Fruit fly (Drosophila melanogaster) whole organism, pupa: Measurements from ENCODE around the gene CG33307.

Experiments
- CG10348 ChIP-seq: fragments of 200-800 bp; sonication (Bioruptor generic); IDR thresholded peaks from 2 replicates; pipeline ENCODE4 v1.3.6; 2022; ENCODE audit warnings: missing biosample characterization, missing genetic modification characterization
- CG12605 ChIP-seq: fragments of 200-800 bp; sonication (Bioruptor generic); IDR thresholded peaks from 2 replicates; pipeline ENCODE4 v1.3.6; 2022; ENCODE audit warnings: missing biosample characterization, missing genetic modification characterization
- CG13204 ChIP-seq: fragments of 200-800 bp; sonication (Bioruptor generic); optimal IDR thresholded peaks from 2 replicates; lab custom pipeline; 2018; ENCODE audit warnings: missing biosample characterization, mild to moderate bottlenecking, missing genetic modification characterization, moderate library complexity
- CG14655 ChIP-seq: fragments of 200-800 bp; sonication (Bioruptor generic); optimal IDR thresholded peaks from 3 replicates; lab custom pipeline; 2017; ENCODE audit warnings: mild to moderate bottlenecking, missing biosample characterization, missing genetic modification reagents, missing genetic modification characterization
- CG15710 ChIP-seq: fragments of 200-800 bp; sonication (Bioruptor generic); optimal IDR thresholded peaks from 2 replicates; lab custom pipeline; 2018; ENCODE audit warnings: missing biosample characterization, mild to moderate bottlenecking, missing genetic modification characterization, moderate library complexity
- CG17806 ChIP-seq: fragments of 200-800 bp; sonication (Bioruptor generic); optimal IDR thresholded peaks from 2 replicates; lab custom pipeline; 2018; ENCODE audit warnings: missing biosample characterization, mild to moderate bottlenecking, missing genetic modification characterization, moderate library complexity
- CG32121 ChIP-seq: fragments of 200-800 bp; sonication (Bioruptor generic); IDR thresholded peaks from 2 replicates; pipeline ENCODE4 v1.3.6; 2022; ENCODE audit warnings: missing biosample characterization, missing genetic modification characterization
- CG34367 ChIP-seq: fragments of 200-800 bp; sonication (Bioruptor generic); optimal IDR thresholded peaks from 2 replicates; lab custom pipeline; 2018; ENCODE audit warnings: missing biosample characterization, mild to moderate bottlenecking, missing genetic modification characterization
- CG4496 ChIP-seq: fragments of 200-800 bp; sonication (Bioruptor generic); IDR thresholded peaks from 3 replicates; pipeline ENCODE4 v1.3.6; 2022; ENCODE audit warnings: missing biosample characterization, missing genetic modification characterization
- CG8159 ChIP-seq: fragments of 200-800 bp; sonication (Bioruptor generic); optimal IDR thresholded peaks from 3 replicates; lab custom pipeline; 2018; ENCODE audit warnings: missing biosample characterization, mild to moderate bottlenecking, missing genetic modification characterization, moderate library complexity
- CG8301 ChIP-seq: fragments of 200-800 bp; sonication (Bioruptor generic); optimal IDR thresholded peaks from 2 replicates; lab custom pipeline; 2018; ENCODE audit warnings: missing biosample characterization, mild to moderate bottlenecking, missing genetic modification characterization
- CG9948 ChIP-seq: fragments of 200-800 bp; sonication (Bioruptor generic); optimal IDR thresholded peaks from 2 replicates; lab custom pipeline; 2018; ENCODE audit warnings: missing biosample characterization, mild to moderate bottlenecking, missing genetic modification characterization, moderate library complexity
- D1 ChIP-seq: fragments of 200-800 bp; sonication (Bioruptor generic); optimal IDR thresholded peaks from 2 replicates; lab custom pipeline; 2018; ENCODE audit warnings: missing biosample characterization, mild to moderate bottlenecking, missing genetic modification characterization, moderate library complexity
- EcR ChIP-seq: fragments of 200-800 bp; sonication (Bioruptor generic); optimal IDR thresholded peaks from 3 replicates; lab custom pipeline; 2019; ENCODE audit warnings: missing biosample characterization, missing genetic modification characterization, mild to moderate bottlenecking, moderate library complexity, missing genetic modification reagents
- Ets98B ChIP-seq: fragments of 200-800 bp; sonication (Bioruptor generic); IDR thresholded peaks from 2 replicates; pipeline ENCODE4 v1.3.6; 2022; ENCODE audit warnings: missing biosample characterization, missing genetic modification characterization
- Pif1A ChIP-seq: fragments of 200-800 bp; sonication (Bioruptor generic); optimal IDR thresholded peaks from 3 replicates; lab custom pipeline; 2016; ENCODE audit warnings: missing biosample characterization, missing genetic modification characterization
- Pif1B ChIP-seq: fragments of 200-800 bp; sonication (Bioruptor generic); optimal IDR thresholded peaks from 3 replicates; lab custom pipeline; 2016; ENCODE audit warnings: missing biosample characterization, missing genetic modification characterization
- Snoo ChIP-seq: fragments of 200-800 bp; sonication (Bioruptor generic); optimal IDR thresholded peaks from 3 replicates; lab custom pipeline; 2017; ENCODE audit warnings: missing biosample characterization, mild to moderate bottlenecking, missing genetic modification characterization, inconsistent platforms
- fd96Ca ChIP-seq: fragments of 200-800 bp; sonication (Bioruptor generic); IDR thresholded peaks from 3 replicates; pipeline ENCODE4 v1.3.6; 2022; ENCODE audit warnings: missing biosample characterization, missing genetic modification characterization
- gl ChIP-seq: fragments of 200-800 bp; sonication (Bioruptor generic); optimal IDR thresholded peaks from 2 replicates; lab custom pipeline; 2018; ENCODE audit warnings: missing biosample characterization, mild to moderate bottlenecking, missing genetic modification characterization
- rn ChIP-seq: fragments of 200-800 bp; sonication (Bioruptor generic); IDR thresholded peaks from 2 replicates; pipeline ENCODE4 v1.3.6; 2022; ENCODE audit warnings: missing biosample characterization, missing genetic modification characterization

CG33307 gene

DNA sequence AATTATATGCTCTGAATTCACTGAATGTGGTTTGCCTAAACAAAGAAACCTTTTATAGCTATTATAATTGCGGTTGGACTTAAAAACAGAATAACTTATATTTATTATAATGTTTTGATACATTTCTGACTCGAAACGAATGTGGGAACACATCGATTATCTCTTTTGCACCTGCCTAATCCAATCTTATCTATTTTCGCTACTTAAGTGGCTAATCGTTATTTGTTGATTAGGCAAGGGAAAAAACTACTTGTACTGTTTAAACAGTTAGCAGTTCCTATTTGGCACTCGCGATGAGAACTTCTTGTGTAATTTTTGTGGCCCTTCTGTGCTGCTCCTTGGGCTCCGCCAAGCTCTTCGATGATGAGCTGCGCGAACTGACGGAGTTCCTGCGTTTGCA lies 7.8 kb upstream of the CG33307 start, which contains the start of gene CG7968:
CG7968 (plus strand) TSS at position 276 of the 400 bp plus-strand sequence.
- TF ChIP-seq CG9948 (tag; lab: Kevin White, UChicago) (no peak), fd96Ca (GFP tag; lab: Robert Waterston, UW) (no peak), CG17806 (tag; lab: Kevin White, UChicago) (no peak), CG14655 (GFP tag; lab: Kevin White, UChicago) (no peak), CG15710 (no peak), CG34367 (tag; lab: Kevin White, UChicago) (no peak), gl (tag; lab: Kevin White, UChicago) (no peak), CG32121 (GFP tag; lab: Robert Waterston, UW) (no peak), CG4496 (GFP tag; lab: Robert Waterston, UW) (no peak), Ets98B (GFP tag; lab: Robert Waterston, UW) (no peak), Pif1A (GFP tag; lab: Kevin White, UChicago) (no peak), CG12605 (GFP tag; lab: Robert Waterston, UW) (no peak), Snoo (tag; lab: Kevin White, UChicago) (no peak), CG13204 (GFP tag; lab: Kevin White, UChicago) (no peak), CG8301 (tag; lab: Kevin White, UChicago) (no peak), EcR (GFP tag; lab: Kevin White, UChicago) (no peak), rn (GFP tag; lab: Robert Waterston, UW) (no peak), D1 (tag; lab: Kevin White, UChicago) (no peak), Pif1B (GFP tag; lab: Kevin White, UChicago) (no peak), CG10348 (GFP tag; lab: Robert Waterston, UW) (no peak)

DNA sequence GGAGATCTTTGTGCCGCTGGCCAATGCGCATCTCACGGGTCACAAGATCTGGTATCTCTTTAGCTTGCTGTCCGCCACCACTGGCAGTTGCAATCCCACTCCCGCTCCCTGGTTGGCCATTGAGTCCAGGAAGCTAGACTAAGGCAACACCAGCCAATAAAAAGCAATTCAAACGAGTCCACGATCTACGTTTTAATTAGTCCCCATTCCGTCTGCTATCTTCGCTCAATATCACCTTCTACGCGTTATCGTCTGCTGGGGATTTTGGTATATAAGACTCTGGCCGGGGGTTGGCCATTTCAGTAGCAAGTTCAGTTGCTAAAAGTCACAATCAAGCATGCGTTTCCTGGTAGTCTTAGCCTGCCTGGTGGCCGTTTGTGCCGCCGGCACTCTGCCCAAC lies 6.3 kb upstream of the CG33307 start, which contains the start of gene CG7953:
CG7953 (plus strand) TSS at position 301 of the 400 bp plus-strand sequence.
- TF ChIP-seq CG12605 (GFP tag; lab: Robert Waterston, UW) (no peak), CG13204 (GFP tag; lab: Kevin White, UChicago) (no peak), CG8301 (tag; lab: Kevin White, UChicago) (no peak), D1 (tag; lab: Kevin White, UChicago) (no peak), CG32121 (GFP tag; lab: Robert Waterston, UW) (no peak), rn (GFP tag; lab: Robert Waterston, UW) (no peak), gl (tag; lab: Kevin White, UChicago) (no peak), CG15710 (no peak), Pif1A (GFP tag; lab: Kevin White, UChicago) (no peak), EcR (GFP tag; lab: Kevin White, UChicago) (no peak), Ets98B (GFP tag; lab: Robert Waterston, UW) (no peak), Snoo (tag; lab: Kevin White, UChicago) (no peak)

DNA sequence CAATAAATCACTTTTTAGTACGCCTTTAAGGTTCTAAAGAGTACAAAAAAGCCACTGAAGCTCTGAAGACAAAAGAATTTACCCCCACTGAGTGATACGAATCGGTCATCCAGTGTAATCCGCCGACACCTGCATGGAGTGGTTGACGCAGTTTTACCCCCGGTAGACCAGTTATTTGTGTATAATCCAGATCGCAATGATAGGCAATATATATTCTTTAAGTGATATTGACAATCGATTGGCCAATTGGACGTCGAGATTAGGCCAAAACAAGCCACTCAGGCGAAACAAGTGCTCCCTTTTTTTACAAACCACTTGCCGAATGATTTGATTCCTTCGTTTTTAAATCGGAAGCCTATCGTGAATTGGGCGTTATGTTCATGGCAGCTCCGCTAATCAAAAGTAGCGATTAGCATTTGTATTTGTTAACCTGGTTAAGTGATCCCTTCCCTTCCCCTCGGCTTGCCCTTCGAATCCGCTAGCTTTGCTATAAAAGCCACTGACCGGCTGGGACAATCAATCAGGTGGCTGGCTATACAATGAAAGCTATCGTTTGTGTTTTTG lies 5.0 kb upstream of the CG33307 start, which contains the start of gene CG7916:
CG7916 (plus strand) TSS at position 514 of the 564 bp plus-strand sequence.
- TF ChIP-seq gl (tag; lab: Kevin White, UChicago): no peak
- TF ChIP-seq CG4496 (GFP tag; lab: Robert Waterston, UW): no peak
- no peak for TF ChIP-seq Ets98B (GFP tag; lab: Robert Waterston, UW)
- TF ChIP-seq CG32121 (GFP tag; lab: Robert Waterston, UW): no peak
- no peak for TF ChIP-seq fd96Ca (GFP tag; lab: Robert Waterston, UW)
- TF ChIP-seq rn (GFP tag; lab: Robert Waterston, UW): no peak
- TF ChIP-seq Pif1B (GFP tag; lab: Kevin White, UChicago): no peak
- TF ChIP-seq CG8301 (tag; lab: Kevin White, UChicago): no peak
- no peak for TF ChIP-seq CG14655 (GFP tag; lab: Kevin White, UChicago)
- no peak for TF ChIP-seq CG15710
- TF ChIP-seq Pif1A (GFP tag; lab: Kevin White, UChicago): no peak
- no peak for TF ChIP-seq CG13204 (GFP tag; lab: Kevin White, UChicago)
- no peak for TF ChIP-seq CG10348 (GFP tag; lab: Robert Waterston, UW)
- no peak for TF ChIP-seq CG9948 (tag; lab: Kevin White, UChicago)
- TF ChIP-seq CG34367 (tag; lab: Kevin White, UChicago): no peak

- no peak for TF ChIP-seq CG9948 (tag; lab: Kevin White, UChicago)
- TF ChIP-seq Snoo (tag; lab: Kevin White, UChicago): no peak
Observed at dm6 chr2L:13845178-13845577, 3.9 kb upstream of the CG33307 start, which contains the start of gene CG8997. Gene CG8997 (minus strand): TSS chr2L:13845325.

DNA sequence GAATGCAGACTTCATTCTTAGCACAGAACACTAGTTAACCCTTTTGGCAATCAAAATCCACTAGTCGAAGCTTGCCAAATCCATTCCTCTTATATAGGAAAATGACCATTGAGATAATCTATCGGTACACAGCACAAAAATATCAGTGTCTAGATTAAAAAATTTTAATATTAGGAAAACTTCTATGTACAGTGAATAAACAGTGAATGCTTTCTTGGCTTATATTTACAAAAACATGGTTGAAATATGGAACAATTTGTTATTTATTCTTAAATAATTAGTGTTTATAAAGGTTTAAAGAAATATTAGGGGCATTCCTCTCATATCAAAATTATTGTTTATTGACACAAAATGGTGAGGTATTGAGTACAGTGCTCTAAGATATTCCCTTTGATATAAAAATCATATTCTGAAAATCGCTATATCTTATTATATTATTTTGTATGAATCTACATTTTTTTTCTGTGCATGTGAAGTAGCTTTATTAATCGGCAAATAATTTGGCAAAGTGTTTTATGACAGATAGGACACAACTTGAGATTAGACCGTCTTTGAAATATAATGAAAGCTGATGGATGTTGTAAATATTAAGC lies 2.5 kb upstream of the CG33307 start, which contains the start of gene CG33306:
CG33306 (minus strand) TSS at position 51 of the 593 bp plus-strand sequence.
- TF ChIP-seq CG8301 (tag; lab: Kevin White, UChicago): no peak
- TF ChIP-seq D1 (tag; lab: Kevin White, UChicago): no peak
- no peak for TF ChIP-seq Pif1A (GFP tag; lab: Kevin White, UChicago)
- no peak for TF ChIP-seq CG8159
- TF ChIP-seq CG32121 (GFP tag; lab: Robert Waterston, UW): no peak
- TF ChIP-seq fd96Ca (GFP tag; lab: Robert Waterston, UW): no peak
- TF ChIP-seq Pif1B (GFP tag; lab: Kevin White, UChicago): no peak
- no peak for TF ChIP-seq CG4496 (GFP tag; lab: Robert Waterston, UW)
- TF ChIP-seq CG10348 (GFP tag; lab: Robert Waterston, UW): no peak
- TF ChIP-seq EcR (GFP tag; lab: Kevin White, UChicago): no peak
- no peak for TF ChIP-seq gl (tag; lab: Kevin White, UChicago)
- no peak for TF ChIP-seq CG12605 (GFP tag; lab: Robert Waterston, UW)
- TF ChIP-seq Snoo (tag; lab: Kevin White, UChicago): no peak
- no peak for TF ChIP-seq CG34367 (tag; lab: Kevin White, UChicago)
